Worm (Caenorhabditis elegans): ENCODE measurements around the gene idh-1.
A peak's percentile ranks its signal among the peaks of the same experiment; 100 is the strongest.

Gene idh-1

DNA sequence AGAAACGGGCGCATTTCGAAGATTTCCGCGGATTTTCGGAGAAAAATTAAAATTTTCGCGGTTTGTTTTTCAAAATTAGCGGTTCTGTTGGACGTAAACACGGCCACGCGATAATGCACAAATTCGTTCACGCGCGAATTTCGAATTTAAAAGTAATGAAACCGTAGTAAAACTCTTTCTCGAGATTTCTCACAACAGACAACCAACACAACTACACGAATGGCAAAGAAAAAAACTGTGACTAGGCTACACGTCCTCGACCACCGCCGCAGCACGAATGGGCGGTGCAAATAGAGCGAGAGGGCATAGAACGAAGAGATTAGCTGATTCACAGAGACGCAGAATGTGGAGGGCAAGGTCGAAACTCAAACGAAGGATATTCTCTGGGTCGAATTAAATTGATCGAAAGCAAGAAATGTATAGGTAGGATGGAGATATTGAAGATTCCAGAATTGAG is at the start of gene idh-1:
TSS of gene idh-1 (minus strand) at position 228 of the 457 bp plus-strand sequence.
- TF ChIP-seq snu-23 (GFP tag; optimal IDR thresholded peaks at IDR 0.05) (peak; percentile 70), nhr-71 (tag; optimal IDR thresholded peaks at IDR 0.05) (peak; percentile 75), C16A3.4 (tag; optimal IDR thresholded peaks at IDR 0.05) (no peak), pax-3 (tag; optimal IDR thresholded peaks at IDR 0.05) (no peak), snpc-4 (tag; optimal IDR thresholded peaks at IDR 0.05) (peak; percentile 77), mdl-1 (tag; optimal IDR thresholded peaks at IDR 0.05) (peak in 1 of 2 experiments; percentile 31), lsy-2 (tag; optimal IDR thresholded peaks at IDR 0.05) (peak; percentile 32 to 42), ztf-4 (tag; optimal IDR thresholded peaks at IDR 0.05) (no peak), lin-14 (GFP tag; optimal IDR thresholded peaks at IDR 0.05) (peak; percentile 90), C04F5.9 (tag; optimal IDR thresholded peaks at IDR 0.05) (no peak), hlh-4 (tag; optimal IDR thresholded peaks at IDR 0.05) (no peak), egl-27 (tag; optimal IDR thresholded peaks at IDR 0.05) (no peak), ceh-8 (GFP tag; optimal IDR thresholded peaks at IDR 0.05) (no peak), jun-1 (tag; optimal IDR thresholded peaks at IDR 0.05) (no peak), ces-1 (GFP tag; optimal IDR thresholded peaks at IDR 0.05) (no peak), Y116A8C.19 (tag; optimal IDR thresholded peaks at IDR 0.05; ENCODE audit: borderline replicate concordance) (no peak), lin-13 (GFP tag; optimal IDR thresholded peaks at IDR 0.05) (no peak), dsc-1 (tag; optimal IDR thresholded peaks at IDR 0.05) (peak; percentile 4), nhr-19 (GFP tag; conservative IDR thresholded peaks at IDR 0.05) (no peak; the same call in 1 of the 2 replicates), ama-1 (optimal IDR thresholded peaks at IDR 0.05) (peak; percentile 85), ztf-11 (tag; optimal IDR thresholded peaks at IDR 0.05) (no peak), nhr-11 (tag; optimal IDR thresholded peaks at IDR 0.05) (no peak), zag-1 (tag; optimal IDR thresholded peaks at IDR 0.05) (no peak), nhr-28 (tag; optimal IDR thresholded peaks at IDR 0.05) (no peak), aha-1 (tag; optimal IDR thresholded peaks at IDR 0.05) (no peak), lin-35 (GFP tag; optimal IDR thresholded peaks at IDR 0.05) (peak; percentile 61 to 88), xbp-1 (tag; optimal IDR thresholded peaks at IDR 0.05) (peak; percentile 45), nhr-237 (tag; optimal IDR thresholded peaks at IDR 0.05) (peak; percentile 25), elt-2 (tag; optimal IDR thresholded peaks at IDR 0.05) (no peak), nhr-12 (tag; optimal IDR thresholded peaks at IDR 0.05) (no peak), grh-1 (GFP tag; IDR thresholded peaks at IDR 0.05) (peak; percentile 23; the same call in 1 of the 2 replicates), C34B4.2 (tag; optimal IDR thresholded peaks at IDR 0.05) (no peak), ceh-63 (GFP tag; optimal IDR thresholded peaks at IDR 0.05) (no peak), isw-1 (GFP tag; IDR thresholded peaks at IDR 0.05) (no peak), pag-3 (tag; optimal IDR thresholded peaks at IDR 0.05; ENCODE audit: borderline replicate concordance, insufficient read depth) (no peak), tlp-1 (tag; optimal IDR thresholded peaks at IDR 0.05) (no peak), nhr-77 (tag; optimal IDR thresholded peaks at IDR 0.05) (no peak), efl-1 (optimal IDR thresholded peaks at IDR 0.05) (peak; percentile 80 to 88), efl-1 (GFP tag; optimal IDR thresholded peaks at IDR 0.05 in 1 of 2) (peak; percentile 87 to 98), unc-130 (tag; optimal IDR thresholded peaks at IDR 0.05) (no peak), ceh-88 (GFP tag; IDR thresholded peaks at IDR 0.05) (no peak), vab-15 (tag; optimal IDR thresholded peaks at IDR 0.05) (no peak), rnt-1 (tag; optimal IDR thresholded peaks at IDR 0.05) (peak; percentile 59), pqm-1 (tag; optimal IDR thresholded peaks at IDR 0.05) (no peak), egl-13 (tag; optimal IDR thresholded peaks at IDR 0.05) (no peak), nhr-20 (tag; optimal IDR thresholded peaks at IDR 0.05) (peak; percentile 69), F16B12.6 (tag; optimal IDR thresholded peaks at IDR 0.05) (peak; percentile 65), mep-1 (tag; optimal IDR thresholded peaks at IDR 0.05) (peak; percentile 74), fkh-4 (tag; optimal IDR thresholded peaks at IDR 0.05; ENCODE audit: borderline replicate concordance) (no peak), alr-1 (tag; optimal IDR thresholded peaks at IDR 0.05; ENCODE audit: borderline replicate concordance) (no peak), nhr-76 (tag; optimal IDR thresholded peaks at IDR 0.05) (no peak), dpl-1 (GFP tag; optimal IDR thresholded peaks at IDR 0.05) (peak; percentile 72 to 85 (median 74)), lin-39 (tag; optimal IDR thresholded peaks at IDR 0.05) (no peak), sox-4 (tag; optimal IDR thresholded peaks at IDR 0.05) (no peak)
